Fruit fly (Drosophila melanogaster) whole organism, embryonic: Measurements from ENCODE around the gene CG7231.
A peak's percentile ranks its signal among the peaks of the same experiment; 100 is the strongest.

Experiments used
- BEAF-32 ChIP-seq: fragments of 200-800 bp; sonication (Bioruptor generic); optimal IDR thresholded peaks from 3 replicates; lab custom pipeline; 2017; ENCODE audit warnings: missing biosample characterization, missing genetic modification characterization, mild to moderate bottlenecking, moderate library complexity, missing genetic modification reagents
- Bgb ChIP-seq: fragments of 200-800 bp; sonication (Bioruptor generic); IDR thresholded peaks from 2 replicates; pipeline ENCODE4 v1.3.6; 2022; ENCODE audit warnings: missing biosample characterization, missing genetic modification characterization; ENCODE audit not compliant: partially characterized antibody
- Bteb2 ChIP-seq: fragments of 200-800 bp; sonication (Bioruptor generic); optimal IDR thresholded peaks from 2 replicates; lab custom pipeline; 2016; ENCODE audit warnings: missing biosample characterization, missing genetic modification characterization
- CG11695 ChIP-seq: fragments of 200-800 bp; sonication (Bioruptor generic); IDR thresholded peaks from 3 replicates; pipeline ENCODE4 v1.3.6; 2022; ENCODE audit warnings: missing biosample characterization, missing genetic modification characterization
- CG13296 ChIP-seq: fragments of 200-800 bp; sonication (Bioruptor generic); optimal IDR thresholded peaks from 3 replicates; lab custom pipeline; 2018; ENCODE audit warnings: missing biosample characterization, mild to moderate bottlenecking, missing genetic modification characterization
- CG15514 ChIP-seq: fragments of 200-800 bp; sonication (Bioruptor generic); optimal IDR thresholded peaks from 3 replicates; lab custom pipeline; 2017; ENCODE audit warnings: missing biosample characterization, missing genetic modification characterization, mild to moderate bottlenecking, moderate library complexity, missing genetic modification reagents
- CG16813 ChIP-seq: fragments of 200-800 bp; sonication (Bioruptor generic); IDR thresholded peaks from 3 replicates; pipeline ENCODE4 v1.3.6; 2022; ENCODE audit warnings: missing biosample characterization, missing genetic modification characterization; ENCODE audit not compliant: partially characterized antibody
- CG17361 ChIP-seq: fragments of 200-800 bp; sonication (Bioruptor generic); IDR thresholded peaks from 3 replicates; pipeline ENCODE4 v1.3.6; 2022; ENCODE audit warnings: missing biosample characterization, missing genetic modification characterization
- CG30020 ChIP-seq: fragments of 200-800 bp; optimal IDR thresholded peaks from 2 replicates; lab custom pipeline; 2019; ENCODE audit warnings: missing biosample characterization, mild to moderate bottlenecking, missing genetic modification characterization, moderate library complexity
- CG34224 ChIP-seq: fragments of 200-800 bp; sonication (Bioruptor generic); IDR thresholded peaks from 3 replicates; pipeline ENCODE4 v1.3.6; 2022; ENCODE audit warnings: missing biosample characterization, missing genetic modification characterization; ENCODE audit not compliant: partially characterized antibody
- CG34376 ChIP-seq: fragments of 200-800 bp; sonication (Bioruptor generic); optimal IDR thresholded peaks from 2 replicates; lab custom pipeline; 2018; ENCODE audit warnings: missing biosample characterization, mild to moderate bottlenecking, missing genetic modification characterization
- CG42726 ChIP-seq: fragments of 200-800 bp; sonication (Bioruptor generic); IDR thresholded peaks from 2 replicates; pipeline ENCODE4 v1.3.6; 2022; ENCODE audit warnings: missing biosample characterization, missing genetic modification characterization; ENCODE audit not compliant: partially characterized antibody
- CG6654 ChIP-seq: fragments of 200-800 bp; sonication (Bioruptor generic); optimal IDR thresholded peaks from 2 replicates; lab custom pipeline; 2017; ENCODE audit warnings: missing biosample characterization, mild to moderate bottlenecking, missing genetic modification characterization
- CG6791 ChIP-seq: fragments of 200-800 bp; sonication (Bioruptor generic); IDR thresholded peaks from 3 replicates; pipeline ENCODE4 v1.3.6; 2022; ENCODE audit warnings: missing biosample characterization, missing genetic modification characterization; ENCODE audit not compliant: partially characterized antibody
- CG7839 ChIP-seq: fragments of 200-800 bp; sonication (Bioruptor generic); optimal IDR thresholded peaks from 3 replicates; lab custom pipeline; 2018; ENCODE audit warnings: missing biosample characterization, mild to moderate bottlenecking, missing genetic modification characterization, moderate library complexity
- CTCF ChIP-seq: fragments of 200-800 bp; sonication (Bioruptor generic); optimal IDR thresholded peaks from 2 replicates; lab custom pipeline; 2017; ENCODE audit warnings: missing biosample characterization, mild to moderate bottlenecking, missing genetic modification characterization, moderate library complexity
- Hand ChIP-seq: fragments of 200-800 bp; sonication (Bioruptor generic); optimal IDR thresholded peaks from 2 replicates; lab custom pipeline; 2017; ENCODE audit warnings: mild to moderate bottlenecking, missing biosample characterization, missing genetic modification reagents, missing genetic modification characterization
- Hmr ChIP-seq: fragments of 200-800 bp; sonication (Bioruptor generic); optimal IDR thresholded peaks from 3 replicates; lab custom pipeline; 2017; ENCODE audit warnings: mild to moderate bottlenecking, missing biosample characterization, missing genetic modification reagents, missing genetic modification characterization
- Lhr ChIP-seq: fragments of 200-800 bp; sonication (Bioruptor generic); optimal IDR thresholded peaks from 3 replicates; lab custom pipeline; 2017; ENCODE audit warnings: mild to moderate bottlenecking, missing biosample characterization, missing genetic modification reagents, missing genetic modification characterization
- MESR4 ChIP-seq: fragments of 200-800 bp; sonication (Bioruptor generic); optimal IDR thresholded peaks from 2 replicates; lab custom pipeline; 2018; ENCODE audit warnings: missing biosample characterization, mild to moderate bottlenecking, missing genetic modification characterization, moderate library complexity
- Myb ChIP-seq: fragments of 200-800 bp; sonication (Bioruptor generic); optimal IDR thresholded peaks from 2 replicates; lab custom pipeline; 2016; ENCODE audit warnings: missing biosample characterization, missing genetic modification characterization
- Nf-YC ChIP-seq: fragments of 200-800 bp; optimal IDR thresholded peaks from 3 replicates; lab custom pipeline; 2019; ENCODE audit warnings: missing biosample characterization, mild to moderate bottlenecking, missing genetic modification characterization, moderate library complexity
- Pdp1 ChIP-seq, 2 experiments: fragments of 200-800 bp; sonication (Bioruptor generic); optimal IDR thresholded peaks; 3 replicates each; lab custom pipeline; 2016; ENCODE audit warnings: missing biosample characterization in 2 of 2, missing genetic modification characterization in 2 of 2, mild to moderate bottlenecking in 1 of 2, moderate library complexity in 1 of 2
- Scr ChIP-seq: fragments of 200-800 bp; sonication (Bioruptor generic); IDR thresholded peaks from 2 replicates; pipeline ENCODE4 v1.3.6; 2022; ENCODE audit warnings: missing biosample characterization, missing genetic modification characterization; ENCODE audit not compliant: partially characterized antibody
- Xbp1 ChIP-seq: fragments of 200-800 bp; sonication (Bioruptor generic); optimal IDR thresholded peaks from 3 replicates; lab custom pipeline; 2016; ENCODE audit warnings: missing biosample characterization, mild to moderate bottlenecking, missing genetic modification characterization
- YL-1 ChIP-seq: fragments of 200-800 bp; sonication (Bioruptor generic); optimal IDR thresholded peaks from 3 replicates; lab custom pipeline; 2017; ENCODE audit warnings: missing biosample characterization, mild to moderate bottlenecking, missing genetic modification characterization
- amos ChIP-seq: fragments of 200-800 bp; sonication (Bioruptor generic); IDR thresholded peaks from 2 replicates; pipeline ENCODE4 v1.3.6; 2022; ENCODE audit warnings: missing biosample characterization, missing genetic modification characterization; ENCODE audit not compliant: partially characterized antibody
- dm ChIP-seq: fragments of 200-800 bp; sonication (Bioruptor generic); optimal IDR thresholded peaks from 3 replicates; lab custom pipeline; 2016; ENCODE audit warnings: missing biosample characterization, missing genetic modification characterization
- gfzf ChIP-seq: fragments of 200-800 bp; sonication (Bioruptor generic); optimal IDR thresholded peaks from 2 replicates; lab custom pipeline; 2016; ENCODE audit warnings: missing biosample characterization, mild to moderate bottlenecking, missing genetic modification characterization, moderate library complexity
- gsb-n ChIP-seq: fragments of 200-800 bp; sonication (Bioruptor generic); optimal IDR thresholded peaks from 3 replicates; lab custom pipeline; 2018; ENCODE audit warnings: missing biosample characterization, mild to moderate bottlenecking, missing genetic modification characterization
- her ChIP-seq: fragments of 200-800 bp; sonication (Bioruptor generic); optimal IDR thresholded peaks from 2 replicates; lab custom pipeline; 2016; ENCODE audit warnings: missing biosample characterization, missing genetic modification characterization
- inv ChIP-seq: fragments of 200-800 bp; sonication (Bioruptor generic); IDR thresholded peaks from 2 replicates; pipeline ENCODE4 v1.3.6; 2022; ENCODE audit warnings: missing biosample characterization, missing genetic modification characterization; ENCODE audit not compliant: partially characterized antibody
- knrl ChIP-seq: fragments of 200-800 bp; sonication (Bioruptor generic); IDR thresholded peaks from 3 replicates; pipeline ENCODE4 v1.3.6; 2022; ENCODE audit warnings: missing biosample characterization, missing genetic modification characterization; ENCODE audit not compliant: partially characterized antibody
- maf-S ChIP-seq: fragments of 200-800 bp; sonication (Bioruptor generic); optimal IDR thresholded peaks from 2 replicates; lab custom pipeline; 2016; ENCODE audit warnings: missing biosample characterization, missing genetic modification characterization
- nerfin-1 ChIP-seq: fragments of 200-800 bp; sonication (Bioruptor generic); optimal IDR thresholded peaks from 3 replicates; lab custom pipeline; 2019; ENCODE audit warnings: missing biosample characterization, mild to moderate bottlenecking, missing genetic modification characterization, moderate library complexity
- nmo ChIP-seq: fragments of 200-800 bp; sonication (Bioruptor generic); optimal IDR thresholded peaks from 2 replicates; lab custom pipeline; 2018; ENCODE audit warnings: missing biosample characterization, mild to moderate bottlenecking, missing genetic modification characterization, moderate library complexity
- nom ChIP-seq: fragments of 200-800 bp; sonication (Bioruptor generic); optimal IDR thresholded peaks from 2 replicates; lab custom pipeline; 2017; ENCODE audit warnings: missing biosample characterization, missing genetic modification characterization, mild to moderate bottlenecking, moderate library complexity, missing genetic modification reagents
- otp ChIP-seq: fragments of 200-800 bp; sonication (Bioruptor generic); IDR thresholded peaks from 3 replicates; pipeline ENCODE4, ENCODE4 v1.3.6; 2022; ENCODE audit warnings: missing biosample characterization, missing genetic modification characterization
- pb ChIP-seq: fragments of 200-800 bp; sonication (Bioruptor generic); optimal IDR thresholded peaks from 3 replicates; lab custom pipeline; 2016; ENCODE audit warnings: missing biosample characterization, missing genetic modification characterization
- pzg ChIP-seq: fragments of 200-800 bp; sonication (Bioruptor generic); optimal IDR thresholded peaks from 3 replicates; lab custom pipeline; 2018; ENCODE audit warnings: missing biosample characterization, mild to moderate bottlenecking, missing genetic modification characterization, moderate library complexity
- rib ChIP-seq: fragments of 200-800 bp; sonication (Bioruptor generic); IDR thresholded peaks from 2 replicates; pipeline ENCODE4 v1.3.6; 2022; ENCODE audit warnings: missing biosample characterization, missing genetic modification characterization
- row ChIP-seq: fragments of 200-800 bp; sonication (Bioruptor generic); IDR thresholded peaks from 3 replicates; pipeline ENCODE4 v1.3.6; 2022; ENCODE audit warnings: missing biosample characterization, missing genetic modification characterization
- sens ChIP-seq: fragments of 200-800 bp; sonication (Bioruptor generic); peaks from one replicate; lab custom pipeline; 2016; ENCODE audit warnings: missing biosample characterization, missing genetic modification characterization
- so ChIP-seq: fragments of 200-800 bp; sonication (Bioruptor generic); IDR thresholded peaks from 3 replicates; pipeline ENCODE4 v1.3.6; 2022; ENCODE audit warnings: missing biosample characterization, missing genetic modification characterization
- tna ChIP-seq: fragments of 200-800 bp; sonication (Bioruptor generic); IDR thresholded peaks from 2 replicates; pipeline ENCODE4 v1.3.6; 2022; ENCODE audit warnings: missing biosample characterization, missing genetic modification characterization; ENCODE audit not compliant: partially characterized antibody

Gene CG7231

dm6 chr2L:8024325-8024724 lies 40.6 kb downstream of the CG7231 start (continued):
- TF ChIP-seq otp: no peak
- peak; percentile 83 for TF ChIP-seq CTCF (GFP tag; lab: Kevin White, UChicago)
- TF ChIP-seq Bteb2: no peak
- no peak for TF ChIP-seq maf-S (GFP tag; lab: Kevin White, UChicago)
- no peak for TF ChIP-seq CG15514

dm6 chr2L:8029160-8029852 lies 45.6 kb downstream of the CG7231 start, which contains the start of gene baf:
TSS of gene baf (plus strand) at chr2L:8029462.
- no peak for TF ChIP-seq CG7839 (tag; lab: Kevin White, UChicago)
- peak; percentile 22; the same call in 2 of the 3 replicates for TF ChIP-seq CG34224 (GFP tag; lab: Robert Waterston, UW)
- TF ChIP-seq Xbp1: peak; percentile 89
- peak; percentile 85 for TF ChIP-seq gfzf (GFP tag; lab: Kevin White, UChicago)
- no peak for TF ChIP-seq pb (GFP tag; lab: Kevin White, UChicago)
- TF ChIP-seq Myb (GFP tag; lab: Kevin White, UChicago): peak; percentile 90
- TF ChIP-seq knrl: peak; percentile 54; the same call in 2 of the 3 replicates
- peak; percentile 17 for TF ChIP-seq Nf-YC (tag; lab: Kevin White, UChicago)
- 0 out of 2 replicates have a peak, but pooled peaks have one; percentile 11 for TF ChIP-seq Scr (GFP tag; lab: Robert Waterston, UW)
- peak in 1 of 2 experiments; percentile 78 for TF ChIP-seq Pdp1 (GFP tag; optimal IDR thresholded peaks at IDR 0.05; lab: Kevin White, UChicago)
- 0 out of 3 replicates have a peak, but pooled peaks have one; percentile 14 for TF ChIP-seq row (GFP tag; lab: Robert Waterston, UW)
- TF ChIP-seq CG42726 (GFP tag; lab: Robert Waterston, UW): peak; percentile 4; the same call in 1 of the 2 replicates
- TF ChIP-seq YL-1 (GFP tag; lab: Kevin White, UChicago): peak; percentile 18
- TF ChIP-seq dm (GFP tag; lab: Kevin White, UChicago): peak; percentile 17
- TF ChIP-seq tna: peak; percentile 14; the same call in 1 of the 2 replicates
- no peak for TF ChIP-seq CG6654 (GFP tag; lab: Kevin White, UChicago)
- TF ChIP-seq amos: peak; percentile 60; the same call in 1 of the 2 replicates
- peak; percentile 7 for TF ChIP-seq nmo (GFP tag; lab: Kevin White, UChicago)
- peak; percentile 1 for TF ChIP-seq CG30020 (tag; lab: Kevin White, UChicago)
- TF ChIP-seq nom: peak; percentile 59
- peak; percentile 34 for TF ChIP-seq CG13296 (GFP tag; lab: Kevin White, UChicago)
- TF ChIP-seq nerfin-1 (tag; lab: Kevin White, UChicago): peak; percentile 92
- TF ChIP-seq CG6791: no peak
- 0 out of 2 replicates have a peak, but pooled peaks have one; percentile 35 for TF ChIP-seq inv
- TF ChIP-seq CTCF (GFP tag; lab: Kevin White, UChicago): peak; percentile 68
- peak; percentile 60 for TF ChIP-seq Lhr (GFP tag; lab: Kevin White, UChicago)
- peak; percentile 52; the same call in 1 of the 2 replicates for TF ChIP-seq rib
- TF ChIP-seq gsb-n (tag; lab: Kevin White, UChicago): peak; percentile 7
- TF ChIP-seq her (GFP tag; lab: Kevin White, UChicago): peak; percentile 94
- TF ChIP-seq CG34376 (GFP tag; lab: Kevin White, UChicago): peak; percentile 26
- 0 out of 3 replicates have a peak, but pooled peaks have one; percentile 16 for TF ChIP-seq CG17361 (GFP tag; lab: Robert Waterston, UW)
- TF ChIP-seq sens (GFP tag; lab: Kevin White, UChicago): peak; percentile 25
- no peak for TF ChIP-seq Hmr (GFP tag; lab: Kevin White, UChicago)
- TF ChIP-seq Hand (GFP tag; lab: Kevin White, UChicago): no peak
- peak; percentile 63; the same call in 1 of the 3 replicates for TF ChIP-seq so (GFP tag; lab: Robert Waterston, UW)
- peak; percentile 63 for TF ChIP-seq Bgb (GFP tag; lab: Robert Waterston, UW)
- peak; percentile 52; the same call in 2 of the 3 replicates for TF ChIP-seq CG16813 (GFP tag; lab: Robert Waterston, UW)
- TF ChIP-seq MESR4 (GFP tag; lab: Kevin White, UChicago): peak; percentile 71
- peak; percentile 29 for TF ChIP-seq BEAF-32
- peak; percentile 61 for TF ChIP-seq pzg (GFP tag; lab: Kevin White, UChicago)
- 0 out of 3 replicates have a peak, but pooled peaks have one; percentile 28 for TF ChIP-seq CG11695 (GFP tag; lab: Robert Waterston, UW)
